Fruit fly (Drosophila melanogaster) whole organism, embryonic: ENCODE measurements around the gene Pp2A-29B.

Experiments used
- Atf6 ChIP-seq: fragments of 200-800 bp; sonication (Bioruptor generic); IDR thresholded peaks from 2 replicates; pipeline ENCODE4 v1.3.6; 2022; ENCODE audit warnings: missing biosample characterization, missing genetic modification characterization
- CG11695 ChIP-seq: fragments of 200-800 bp; sonication (Bioruptor generic); IDR thresholded peaks from 3 replicates; pipeline ENCODE4 v1.3.6; 2022; ENCODE audit warnings: missing biosample characterization, missing genetic modification characterization
- CG1233 ChIP-seq: fragments of 200-800 bp; sonication (Bioruptor generic); optimal IDR thresholded peaks from 4 replicates; lab custom pipeline; 2018; ENCODE audit warnings: missing biosample characterization, mild to moderate bottlenecking, missing genetic modification characterization
- CG15011 ChIP-seq: fragments of 200-800 bp; sonication (Bioruptor generic); optimal IDR thresholded peaks from 3 replicates; lab custom pipeline; 2018; ENCODE audit warnings: missing biosample characterization, mild to moderate bottlenecking, missing genetic modification characterization
- CG1602 ChIP-seq: fragments of 200-800 bp; sonication (Bioruptor generic); optimal IDR thresholded peaks from 3 replicates; lab custom pipeline; 2016; ENCODE audit warnings: missing biosample characterization, missing genetic modification characterization
- CG1603 ChIP-seq: fragments of 200-800 bp; sonication (Bioruptor generic); optimal IDR thresholded peaks from 2 replicates; lab custom pipeline; 2019; ENCODE audit warnings: missing biosample characterization, mild to moderate bottlenecking, missing genetic modification characterization, moderate library complexity
- CG18011 ChIP-seq: fragments of 200-800 bp; sonication (Bioruptor generic); optimal IDR thresholded peaks from 2 replicates; lab custom pipeline; 2017; ENCODE audit warnings: missing biosample characterization, missing genetic modification characterization, mild to moderate bottlenecking, moderate library complexity, missing genotype
- CG3407 ChIP-seq: fragments of 200-800 bp; sonication (Bioruptor generic); optimal IDR thresholded peaks from 2 replicates; lab custom pipeline; 2018; ENCODE audit warnings: missing biosample characterization, mild to moderate bottlenecking, missing genetic modification characterization
- CG3847 ChIP-seq: fragments of 200-800 bp; sonication (Bioruptor generic); IDR thresholded peaks from 2 replicates; pipeline ENCODE4 v1.3.6; 2022; ENCODE audit warnings: missing biosample characterization, missing genetic modification characterization
- CG3995 ChIP-seq: fragments of 200-800 bp; sonication (Bioruptor generic); optimal IDR thresholded peaks from 3 replicates; lab custom pipeline; 2016; ENCODE audit warnings: missing biosample characterization, missing genetic modification characterization
- CG4707 ChIP-seq: fragments of 200-800 bp; sonication (Bioruptor generic); optimal IDR thresholded peaks from 2 replicates; lab custom pipeline; 2018; ENCODE audit warnings: missing biosample characterization, mild to moderate bottlenecking, missing genetic modification characterization, moderate library complexity
- CG4854 ChIP-seq: fragments of 200-800 bp; sonication (Bioruptor generic); optimal IDR thresholded peaks from 2 replicates; lab custom pipeline; 2016; ENCODE audit warnings: missing biosample characterization, missing genetic modification characterization, inconsistent platforms
- CG5245 ChIP-seq: fragments of 200-800 bp; sonication (Bioruptor generic); optimal IDR thresholded peaks from 3 replicates; lab custom pipeline; 2016; ENCODE audit warnings: missing biosample characterization, missing genetic modification characterization
- CG7372 ChIP-seq: fragments of 200-800 bp; sonication (Bioruptor generic); IDR thresholded peaks from 2 replicates; pipeline ENCODE4 v1.3.6; 2022; ENCODE audit warnings: missing biosample characterization, missing genetic modification characterization
- CG7839 ChIP-seq: fragments of 200-800 bp; sonication (Bioruptor generic); optimal IDR thresholded peaks from 3 replicates; lab custom pipeline; 2018; ENCODE audit warnings: missing biosample characterization, mild to moderate bottlenecking, missing genetic modification characterization, moderate library complexity
- CG8089 ChIP-seq: fragments of 200-800 bp; sonication (Bioruptor generic); optimal IDR thresholded peaks from 3 replicates; lab custom pipeline; 2016; ENCODE audit warnings: missing biosample characterization, missing genetic modification characterization
- CG8478 ChIP-seq: fragments of >200 bp; optimal IDR thresholded peaks from 2 replicates; lab custom pipeline; 2018
- CkIIα-i1 ChIP-seq: fragments of 200-800 bp; sonication (Bioruptor generic); IDR thresholded peaks from 2 replicates; pipeline ENCODE4 v1.3.6; 2022; ENCODE audit warnings: missing biosample characterization, missing genetic modification characterization
- Doc3 ChIP-seq: fragments of 200-800 bp; sonication (Bioruptor generic); IDR thresholded peaks from 3 replicates; pipeline ENCODE4 v1.3.6; 2022; ENCODE audit warnings: missing biosample characterization, missing genetic modification characterization; ENCODE audit not compliant: partially characterized antibody
- E2f2 ChIP-seq: fragments of 200-800 bp; sonication (Bioruptor generic); IDR thresholded peaks from 2 replicates; pipeline ENCODE4 v1.3.6; 2022; ENCODE audit warnings: missing biosample characterization, missing genetic modification characterization
- Elba2 ChIP-seq: fragments of 200-800 bp; sonication (Bioruptor generic); optimal IDR thresholded peaks from 3 replicates; lab custom pipeline; 2016; ENCODE audit warnings: missing biosample characterization, missing genetic modification characterization
- GATAe ChIP-seq: fragments of 200-800 bp; sonication (Bioruptor generic); conservative IDR thresholded peaks from 2 replicates; pipeline ENCODE4 v1.3.6; 2022; ENCODE audit warnings: missing biosample characterization, missing genetic modification characterization
- HLH3B ChIP-seq: fragments of 200-800 bp; sonication (Bioruptor generic); IDR thresholded peaks from 2 replicates; pipeline ENCODE4 v1.3.6; 2022; ENCODE audit warnings: missing biosample characterization, missing genetic modification characterization
- Hand ChIP-seq: fragments of 200-800 bp; sonication (Bioruptor generic); optimal IDR thresholded peaks from 2 replicates; lab custom pipeline; 2017; ENCODE audit warnings: mild to moderate bottlenecking, missing biosample characterization, missing genetic modification reagents, missing genetic modification characterization
- HmgD ChIP-seq: fragments of 200-800 bp; sonication (Bioruptor generic); optimal IDR thresholded peaks from 3 replicates; lab custom pipeline; 2016; ENCODE audit warnings: missing biosample characterization, missing genetic modification characterization
- Hr3 ChIP-seq: fragments of 200-800 bp; sonication (Bioruptor generic); optimal IDR thresholded peaks from 3 replicates; lab custom pipeline; 2016; ENCODE audit warnings: missing biosample characterization, missing genetic modification characterization
- MESR4 ChIP-seq: fragments of 200-800 bp; sonication (Bioruptor generic); optimal IDR thresholded peaks from 2 replicates; lab custom pipeline; 2018; ENCODE audit warnings: missing biosample characterization, mild to moderate bottlenecking, missing genetic modification characterization, moderate library complexity
- Oaz ChIP-seq: fragments of 200-800 bp; sonication (Bioruptor generic); IDR thresholded peaks from 2 replicates; pipeline ENCODE4 v1.3.6; 2022; ENCODE audit warnings: missing biosample characterization, missing genetic modification characterization
- Rx ChIP-seq: fragments of 200-800 bp; sonication (Bioruptor generic); IDR thresholded peaks from 2 replicates; pipeline ENCODE4 v1.3.6; 2022; ENCODE audit warnings: missing biosample characterization, missing genetic modification characterization
- Scr ChIP-seq: fragments of 200-800 bp; sonication (Bioruptor generic); IDR thresholded peaks from 2 replicates; pipeline ENCODE4 v1.3.6; 2022; ENCODE audit warnings: missing biosample characterization, missing genetic modification characterization; ENCODE audit not compliant: partially characterized antibody
- Sox100B ChIP-seq: fragments of 200-800 bp; sonication (Bioruptor generic); optimal IDR thresholded peaks from 3 replicates; lab custom pipeline; 2018; ENCODE audit warnings: missing biosample characterization, mild to moderate bottlenecking, missing genetic modification characterization
- ap ChIP-seq: fragments of 200-800 bp; sonication (Bioruptor generic); IDR thresholded peaks from 2 replicates; pipeline ENCODE4 v1.3.6; 2022; ENCODE audit warnings: missing biosample characterization, missing genetic modification characterization
- btn ChIP-seq: fragments of 200-800 bp; sonication (Bioruptor generic); optimal IDR thresholded peaks from 2 replicates; lab custom pipeline; 2016; ENCODE audit warnings: missing biosample characterization, missing genetic modification characterization
- dati ChIP-seq: fragments of 200-800 bp; sonication (Bioruptor generic); IDR thresholded peaks from 2 replicates; pipeline ENCODE4 v1.3.6; 2022; ENCODE audit warnings: missing biosample characterization, missing genetic modification characterization
- disco-r ChIP-seq: fragments of 200-800 bp; sonication (Bioruptor generic); optimal IDR thresholded peaks from 2 replicates; lab custom pipeline; 2016; ENCODE audit warnings: missing biosample characterization, missing genetic modification characterization
- exex ChIP-seq: fragments of 200-800 bp; sonication (Bioruptor generic); optimal IDR thresholded peaks from 4 replicates; lab custom pipeline; 2018; ENCODE audit warnings: missing biosample characterization, mild to moderate bottlenecking, missing genetic modification characterization, moderate library complexity
- gcm2 ChIP-seq: fragments of 200-800 bp; sonication (Bioruptor generic); optimal IDR thresholded peaks from 2 replicates; lab custom pipeline; 2016; ENCODE audit warnings: missing biosample characterization, missing genetic modification characterization
- ham ChIP-seq: fragments of 200-800 bp; sonication (Bioruptor generic); IDR thresholded peaks from 2 replicates; pipeline ENCODE4 v1.3.6; 2022; ENCODE audit warnings: missing biosample characterization, missing genetic modification characterization
- jumu ChIP-seq: fragments of 200-800 bp; sonication (Bioruptor generic); optimal IDR thresholded peaks from 3 replicates; lab custom pipeline; 2016; ENCODE audit warnings: missing biosample characterization, missing genetic modification characterization
- maf-S ChIP-seq: fragments of 200-800 bp; sonication (Bioruptor generic); optimal IDR thresholded peaks from 2 replicates; lab custom pipeline; 2016; ENCODE audit warnings: missing biosample characterization, missing genetic modification characterization
- mld ChIP-seq: fragments of 200-800 bp; sonication (Bioruptor generic); IDR thresholded peaks from 3 replicates; pipeline ENCODE4 v1.3.6; 2022; ENCODE audit warnings: missing biosample characterization, missing genetic modification characterization; ENCODE audit not compliant: partially characterized antibody
- prd ChIP-seq, 3 experiments: fragments of >200 bp in 2 of 3; fragments of 200-800 bp in 1 of 3; sonication (Bioruptor generic) in 1 of 3; optimal IDR thresholded peaks in 2 of 3; IDR thresholded peaks in 1 of 3; 2 replicates in 2 of 3; 3 replicates in 1 of 3; pipeline versions ENCODE4 v1.3.6 to Lab custom; 2017 to 2022; ENCODE audit warnings: missing biosample characterization in 1 of 3, missing genetic modification characterization in 1 of 3
- sima ChIP-seq: fragments of 200-800 bp; sonication (Bioruptor generic); optimal IDR thresholded peaks from 2 replicates; lab custom pipeline; 2016; ENCODE audit warnings: missing biosample characterization, missing genetic modification characterization
- slbo ChIP-seq: fragments of 200-800 bp; sonication (Bioruptor generic); IDR thresholded peaks from 2 replicates; pipeline ENCODE4 v1.3.6; 2022; ENCODE audit warnings: missing biosample characterization, missing genetic modification characterization
- sna ChIP-seq: fragments of 200-800 bp; sonication (Bioruptor generic); IDR thresholded peaks from 2 replicates; pipeline ENCODE4 v1.3.6; 2022; ENCODE audit warnings: missing biosample characterization, missing genetic modification characterization; ENCODE audit not compliant: partially characterized antibody
- sqz ChIP-seq: fragments of 200-800 bp; sonication (Bioruptor generic); optimal IDR thresholded peaks from 3 replicates; lab custom pipeline; 2018; ENCODE audit warnings: missing biosample characterization, mild to moderate bottlenecking, missing genetic modification characterization
- sr ChIP-seq: fragments of 200-800 bp; sonication (Bioruptor generic); IDR thresholded peaks from 3 replicates; pipeline ENCODE4 v1.3.6; 2022; ENCODE audit warnings: missing biosample characterization, missing genetic modification characterization
- trem ChIP-seq: fragments of 200-800 bp; optimal IDR thresholded peaks from 3 replicates; lab custom pipeline; 2019; ENCODE audit warnings: missing biosample characterization, mild to moderate bottlenecking, missing genetic modification characterization, moderate library complexity
- tx ChIP-seq: fragments of 200-800 bp; sonication (Bioruptor generic); optimal IDR thresholded peaks from 2 replicates; lab custom pipeline; 2016; ENCODE audit warnings: missing biosample characterization, missing genetic modification characterization
- unc-4 ChIP-seq: fragments of 200-800 bp; sonication (Bioruptor generic); IDR thresholded peaks from 2 replicates; pipeline ENCODE4 v1.3.6; 2022; ENCODE audit warnings: missing biosample characterization, missing genetic modification characterization; ENCODE audit not compliant: partially characterized antibody
- wek ChIP-seq: fragments of 200-800 bp; sonication (Bioruptor generic); optimal IDR thresholded peaks from 3 replicates; lab custom pipeline; 2018; ENCODE audit warnings: missing biosample characterization, mild to moderate bottlenecking, missing genetic modification characterization, moderate library complexity
- z ChIP-seq: fragments of 200-800 bp; sonication (Bioruptor generic); IDR thresholded peaks from 3 replicates; pipeline ENCODE4 v1.3.6; 2022; ENCODE audit warnings: missing biosample characterization, missing genetic modification characterization

Pp2A-29B gene

dm6 chr2L:8334705-8335104, 31.1 kb upstream of the Pp2A-29B start (continued):
- TF ChIP-seq Hand (GFP tag; lab: Kevin White, UChicago) (no peak), CG3407 (no peak), sna (GFP tag; lab: Robert Waterston, UW) (no peak), Elba2 (GFP tag; lab: Kevin White, UChicago) (no peak), E2f2 (GFP tag; lab: Robert Waterston, UW) (no peak), HLH3B (no peak), sr (no peak), jumu (GFP tag; lab: Kevin White, UChicago) (no peak), CG7372 (GFP tag; lab: Robert Waterston, UW) (peak; percentile 99), CG15011 (no peak), CG4707 (GFP tag; lab: Kevin White, UChicago) (no peak), GATAe (no peak), sqz (GFP tag; lab: Kevin White, UChicago) (no peak), CG11695 (GFP tag; lab: Robert Waterston, UW) (no peak), CG18011 (peak; percentile 96), maf-S (GFP tag; lab: Kevin White, UChicago) (no peak), CG3847 (GFP tag; lab: Robert Waterston, UW) (no peak), gcm2 (GFP tag; lab: Kevin White, UChicago) (no peak), CG3995 (peak; percentile 44), tx (GFP tag; lab: Kevin White, UChicago) (no peak), CG7839 (tag; lab: Kevin White, UChicago) (no peak), unc-4 (GFP tag; lab: Robert Waterston, UW) (no peak), Hr3 (GFP tag; lab: Kevin White, UChicago) (no peak), CG8089 (GFP tag; lab: Kevin White, UChicago) (no peak), Doc3 (GFP tag; lab: Robert Waterston, UW) (no peak), CG4854 (no peak), mld (GFP tag; lab: Robert Waterston, UW) (no peak), trem (tag; lab: Kevin White, UChicago) (no peak), z (no peak), CG1602 (GFP tag; lab: Kevin White, UChicago) (no peak), HmgD (no peak), CG1603 (tag; lab: Kevin White, UChicago) (no peak), ham (GFP tag; lab: Robert Waterston, UW) (no peak), dati (no peak), Atf6 (0 out of 2 replicates have a peak, but pooled peaks have one; percentile 8), sima (GFP tag; lab: Kevin White, UChicago) (no peak), exex (tag; lab: Kevin White, UChicago) (no peak), CG1233 (GFP tag; lab: Kevin White, UChicago) (no peak), Sox100B (no peak), CG8478 (lab: Kevin White, UChicago) (no peak), disco-r (GFP tag; lab: Kevin White, UChicago) (no peak), btn (GFP tag; lab: Kevin White, UChicago) (no peak), prd (optimal IDR thresholded peaks at IDR 0.05; lab: Kevin White, UChicago) (no peak), prd (GFP tag; IDR thresholded peaks at IDR 0.05; lab: Robert Waterston, UW) (0 out of 3 replicates have a peak, but pooled peaks have one; percentile 36), MESR4 (GFP tag; lab: Kevin White, UChicago) (no peak), wek (GFP tag; lab: Kevin White, UChicago) (no peak), Oaz (no peak), CkIIα-i1 (GFP tag; lab: Robert Waterston, UW) (no peak), ap (GFP tag; lab: Robert Waterston, UW) (no peak), CG5245 (GFP tag; lab: Kevin White, UChicago) (no peak), slbo (no peak), Rx (GFP tag; lab: Robert Waterston, UW) (peak; percentile 40; the same call in 1 of the 2 replicates), Scr (no peak)
